Worm (Caenorhabditis elegans) whole organism, L1 larva: ENCODE data around the gene rpl-39.

Experiments used
- C34B4.2 ChIP-seq: sonication (generic microtip); optimal IDR thresholded peaks from 2 replicates; lab custom pipeline; 2017; ENCODE audit warnings: mild to moderate bottlenecking, missing genetic modification characterization, missing compliant biosample characterization
- aly-2 ChIP-seq: fragments of 150-350 bp; optimal IDR thresholded peaks from 2 replicates; lab custom pipeline; 2014; ENCODE audit warnings: missing biosample characterization, missing genetic modification characterization
- ama-1 ChIP-seq: fragments of 150-350 bp; optimal IDR thresholded peaks from 2 replicates; lab custom pipeline; 2014
- blmp-1 ChIP-seq: fragments of 150-350 bp; optimal IDR thresholded peaks from 2 replicates; lab custom pipeline; 2014; ENCODE audit warnings: missing biosample characterization, missing genetic modification characterization
- ceh-82 ChIP-seq, 3 experiments: fragments of 150-350 bp in 1 of 3; sonication (generic microtip) in 2 of 3; optimal IDR thresholded peaks; 2 replicates each; lab custom pipeline; 2014 to 2017; ENCODE audit warnings: missing biosample characterization in 3 of 3, missing genetic modification characterization in 3 of 3
- ceh-90 ChIP-seq: sonication (generic microtip); optimal IDR thresholded peaks from 2 replicates; lab custom pipeline; 2016; ENCODE audit warnings: missing genetic modification characterization, missing compliant biosample characterization
- ces-1 ChIP-seq: fragments of 150-350 bp; optimal IDR thresholded peaks from 2 replicates; lab custom pipeline; 2014; ENCODE audit warnings: missing biosample characterization, missing genetic modification reagents, missing genetic modification characterization
- efl-1 ChIP-seq, 4 experiments: fragments of 150-350 bp; optimal IDR thresholded peaks in 3 of 4; peaks in 1 of 4; 1 replicate in 1 of 4; 2 replicates in 3 of 4; lab custom pipeline; 2014; ENCODE audit warnings: missing biosample characterization in 2 of 4, missing genetic modification characterization in 2 of 4, missing genetic modification reagents in 2 of 4
- elt-2 ChIP-seq: sonication (generic microtip); optimal IDR thresholded peaks from 2 replicates; lab custom pipeline; 2016; ENCODE audit warnings: missing genetic modification characterization, mild to moderate bottlenecking, inconsistent platforms, missing compliant biosample characterization, missing genetic modification reagents
- ets-5 ChIP-seq: fragments of 200-800 bp; sonication (Bioruptor generic); IDR thresholded peaks from 2 replicates; pipeline ENCODE4 v1.3.6; 2022; ENCODE audit warnings: missing genetic modification characterization, missing compliant biosample characterization
- fkh-10 ChIP-seq: sonication (generic microtip); optimal IDR thresholded peaks from 2 replicates; lab custom pipeline; 2017; ENCODE audit warnings: missing biosample characterization, missing genetic modification reagents, missing genetic modification characterization
- fkh-8 ChIP-seq: sonication (generic microtip); optimal IDR thresholded peaks from 2 replicates; lab custom pipeline; 2016; ENCODE audit warnings: mild to moderate bottlenecking, missing genetic modification characterization, missing compliant biosample characterization
- grh-1 ChIP-seq: fragments of 200-800 bp; sonication (Bioruptor generic); IDR thresholded peaks from 2 replicates; pipeline ENCODE4 v1.3.6; 2022; ENCODE audit warnings: missing genetic modification reagents, missing genetic modification characterization, missing compliant biosample characterization
- jun-1 ChIP-seq: fragments of 150-350 bp; optimal IDR thresholded peaks from 2 replicates; lab custom pipeline; 2014; ENCODE audit warnings: missing biosample characterization, missing genetic modification reagents, missing genetic modification characterization
- lin-15B ChIP-seq: fragments of 150-350 bp; sonication (generic microtip); optimal IDR thresholded peaks from 3 replicates; lab custom pipeline; 2014; ENCODE audit warnings: missing biosample characterization, missing genetic modification characterization
- mab-9 ChIP-seq: fragments of 200-800 bp; sonication (Bioruptor generic); IDR thresholded peaks from 2 replicates; pipeline ENCODE4 v1.3.6; 2022; ENCODE audit warnings: missing genetic modification reagents, missing genetic modification characterization, missing compliant biosample characterization
- mdl-1 ChIP-seq, 2 experiments: fragments of 150-350 bp; optimal IDR thresholded peaks; 2 replicates each; lab custom pipeline; 2014 to 2017; ENCODE audit warnings: missing biosample characterization in 2 of 2, missing genetic modification characterization in 2 of 2, inconsistent platforms in 1 of 2
- mef-2 ChIP-seq: fragments of 150-350 bp; optimal IDR thresholded peaks from 2 replicates; lab custom pipeline; 2014; ENCODE audit warnings: missing biosample characterization, missing genetic modification characterization
- nhr-11 ChIP-seq: fragments of 150-350 bp; optimal IDR thresholded peaks from 2 replicates; lab custom pipeline; 2014; ENCODE audit warnings: missing biosample characterization, missing genetic modification characterization
- nhr-20 ChIP-seq: sonication (generic microtip); optimal IDR thresholded peaks from 2 replicates; lab custom pipeline; 2016; ENCODE audit warnings: mild to moderate bottlenecking, missing genetic modification characterization, missing compliant biosample characterization
- nhr-47 ChIP-seq: sonication (generic microtip); optimal IDR thresholded peaks from 2 replicates; lab custom pipeline; 2016; ENCODE audit warnings: mild to moderate bottlenecking, missing genetic modification characterization, moderate library complexity, missing compliant biosample characterization
- nhr-71 ChIP-seq: sonication (generic microtip); optimal IDR thresholded peaks from 2 replicates; lab custom pipeline; 2016; ENCODE audit warnings: mild to moderate bottlenecking, missing genetic modification characterization, moderate library complexity, missing compliant biosample characterization
- nhr-85 ChIP-seq: sonication (generic microtip); peaks from one replicate; lab custom pipeline; 2016; ENCODE audit warnings: missing genetic modification characterization, inconsistent platforms, missing compliant biosample characterization
- skn-1 ChIP-seq: fragments of 150-350 bp; optimal IDR thresholded peaks from 2 replicates; lab custom pipeline; 2014; ENCODE audit warnings: missing biosample characterization, missing genetic modification characterization
- snu-23 ChIP-seq: sonication (generic microtip); optimal IDR thresholded peaks from 2 replicates; lab custom pipeline; 2016; ENCODE audit warnings: missing genetic modification characterization, missing compliant biosample characterization
- sox-4 ChIP-seq: sonication (generic microtip); optimal IDR thresholded peaks from 2 replicates; lab custom pipeline; 2016; ENCODE audit warnings: missing genetic modification characterization, missing compliant biosample characterization
- unc-30 ChIP-seq: sonication (generic microtip); optimal IDR thresholded peaks from 2 replicates; lab custom pipeline; 2017; ENCODE audit warnings: missing biosample characterization, missing genetic modification characterization
- unc-98 ChIP-seq: fragments of 200-800 bp; sonication (Bioruptor generic); IDR thresholded peaks from 2 replicates; pipeline ENCODE4 v1.3.6; 2022; ENCODE audit warnings: missing genetic modification characterization, missing compliant biosample characterization
- xbp-1 ChIP-seq: sonication (generic microtip); optimal IDR thresholded peaks from 2 replicates; lab custom pipeline; 2016; ENCODE audit warnings: missing genetic modification characterization, missing compliant biosample characterization
- zag-1 ChIP-seq: fragments of 150-350 bp; optimal IDR thresholded peaks from 2 replicates; lab custom pipeline; 2014; ENCODE audit warnings: missing biosample characterization, missing genetic modification characterization
- ztf-4 ChIP-seq: fragments of 150-350 bp; optimal IDR thresholded peaks from 2 replicates; lab custom pipeline; 2014; ENCODE audit warnings: missing biosample characterization, missing genetic modification characterization

rpl-39 gene

DNA sequence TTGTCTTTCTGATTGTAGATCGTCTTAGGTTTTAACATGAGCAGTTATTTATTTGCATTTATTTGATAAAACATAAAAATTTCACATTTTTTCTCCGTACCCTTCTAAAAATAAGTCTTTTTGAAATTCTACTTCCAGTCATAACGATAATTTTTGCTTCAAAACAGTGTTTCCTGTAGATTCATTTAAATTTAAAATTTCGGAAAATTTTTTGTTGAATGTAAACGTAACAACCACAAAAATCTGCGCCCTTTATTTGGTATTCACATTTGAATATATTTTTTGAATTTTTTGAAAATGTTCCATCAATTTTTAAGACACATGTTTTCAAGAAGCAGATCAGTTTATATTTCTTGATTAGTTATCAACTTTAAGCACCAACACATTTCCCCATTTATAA, 30.5 kb downstream of the rpl-39 start:
- TF ChIP-seq efl-1 (optimal IDR thresholded peaks at IDR 0.05; lab: Kevin White, UChicago) (no peak), efl-1 (GFP tag; optimal IDR thresholded peaks at IDR 0.05 in 1 of 2; lab: Kevin White, UChicago) (peak in 1 of 2 experiments; percentile 72), zag-1 (tag; lab: Kevin White, UChicago) (no peak), ama-1 (lab: Kevin White, UChicago) (no peak), xbp-1 (tag; lab: Kevin White, UChicago) (no peak), unc-30 (no peak), nhr-20 (tag; lab: Kevin White, UChicago) (no peak)

DNA sequence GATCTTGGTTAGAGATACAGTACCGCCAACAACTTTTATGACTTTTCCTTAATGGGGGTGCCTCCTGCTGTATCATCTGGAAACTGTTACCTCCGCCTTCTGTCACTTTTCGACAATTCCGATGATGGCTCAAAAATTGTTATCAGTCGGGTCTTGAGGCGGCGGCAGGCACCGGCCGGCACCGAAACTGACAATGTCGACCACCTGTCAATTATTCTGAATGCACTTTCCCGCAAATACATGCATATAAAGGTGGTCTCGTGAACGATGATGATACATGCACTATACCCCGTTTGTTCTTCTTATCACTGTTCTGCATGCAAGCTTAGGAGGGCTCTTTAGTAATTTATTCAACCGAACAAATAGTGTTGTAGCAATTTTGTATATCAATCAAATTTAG, 31.8 kb downstream of the rpl-39 start:
- TF ChIP-seq fkh-8 (no peak), efl-1 (optimal IDR thresholded peaks at IDR 0.05; lab: Kevin White, UChicago) (no peak), efl-1 (GFP tag; optimal IDR thresholded peaks at IDR 0.05 in 1 of 2; lab: Kevin White, UChicago) (peak in 1 of 2 experiments; percentile 62), elt-2 (peak; percentile 18)

DNA sequence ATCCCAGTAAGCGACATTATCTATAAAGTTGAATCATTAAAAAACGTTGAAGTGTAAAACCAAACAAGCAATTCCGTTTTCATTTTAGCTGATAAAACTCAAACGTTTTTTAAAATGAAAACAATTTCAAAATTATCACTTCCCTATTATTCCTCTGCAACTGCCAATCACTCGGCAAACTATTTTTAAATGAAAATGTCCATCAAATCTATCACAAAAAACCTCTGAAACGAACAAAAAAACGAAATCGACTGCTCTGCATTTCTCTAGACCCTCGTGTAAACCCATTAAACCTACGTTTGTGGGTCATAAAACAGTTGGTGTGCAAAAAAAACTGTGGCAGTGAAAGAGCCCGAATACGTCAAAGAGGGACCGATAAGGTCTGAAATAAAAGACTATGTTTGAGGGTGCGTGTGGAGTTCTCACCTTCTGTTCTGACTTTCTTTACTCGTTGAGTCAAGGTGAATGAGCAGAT, 33.4 kb downstream of the rpl-39 start, which contains the start of gene fbxl-5:
Gene fbxl-5, plus strand, starts transcription at position 425 of the 475 bp plus-strand sequence.
- TF ChIP-seq C34B4.2 (tag; lab: Kevin White, UChicago) (no peak), fkh-10 (GFP tag; lab: Kevin White, UChicago) (no peak), mab-9 (GFP tag; lab: Robert Waterston, UW) (no peak), ztf-4 (no peak), lin-15B (tag; lab: Kevin White, UChicago) (no peak), mdl-1 (tag; optimal IDR thresholded peaks at IDR 0.05; lab: Kevin White, UChicago) (no peak), aly-2 (tag; lab: Kevin White, UChicago) (no peak), nhr-47 (tag; lab: Kevin White, UChicago) (no peak), ceh-90 (no peak), skn-1 (tag; lab: Kevin White, UChicago) (no peak), sox-4 (tag; lab: Kevin White, UChicago) (no peak), nhr-11 (tag; lab: Kevin White, UChicago) (no peak), ces-1 (GFP tag; lab: Kevin White, UChicago) (no peak), unc-98 (GFP tag; lab: Robert Waterston, UW) (no peak)

DNA sequence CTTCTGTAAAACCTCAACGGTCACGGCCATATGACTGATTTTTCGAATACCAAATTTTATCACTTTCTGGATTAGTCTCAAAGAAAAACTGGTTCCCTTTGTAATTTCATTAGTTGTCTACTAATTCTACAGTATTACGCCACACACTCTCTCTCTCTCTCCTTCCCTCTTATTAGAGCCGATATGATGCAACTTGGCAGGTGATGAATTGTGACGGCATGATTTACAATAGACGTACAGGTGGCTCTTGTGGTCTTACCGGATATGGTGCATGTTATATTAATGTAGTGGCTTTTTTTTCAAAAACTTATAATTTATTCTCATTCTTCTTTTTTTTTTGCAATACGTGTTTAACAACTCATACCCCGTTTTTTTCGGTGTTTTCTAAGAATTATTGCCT, 34.0 kb downstream of the rpl-39 start:
- peak; percentile 2 for TF ChIP-seq blmp-1
- TF ChIP-seq nhr-71 (tag; lab: Kevin White, UChicago) = no peak
- TF ChIP-seq, all 84 proteins: peak for 1

DNA sequence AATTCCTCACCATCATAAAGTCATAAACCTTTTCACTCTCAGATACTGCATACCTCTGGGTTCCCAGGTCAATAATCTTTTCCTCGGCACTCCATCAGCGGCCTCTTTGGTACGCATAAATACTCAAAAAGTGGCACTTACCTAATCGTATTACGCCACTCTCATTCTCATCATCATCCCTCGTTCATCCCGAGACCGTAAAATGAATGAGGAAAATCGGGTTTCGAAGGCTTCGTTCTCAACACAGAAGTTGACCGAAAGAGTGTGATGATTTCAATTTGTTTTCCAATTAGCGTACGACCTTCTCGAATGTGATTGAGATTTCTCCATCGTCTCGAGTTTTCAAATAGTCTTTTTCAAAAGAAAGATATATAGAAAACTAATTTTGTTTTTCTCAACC, 35.9 kb downstream of the rpl-39 start:
- TF ChIP-seq jun-1 (tag; lab: Kevin White, UChicago) (no peak), skn-1 (tag; lab: Kevin White, UChicago) (no peak), blmp-1 (peak; percentile 28), nhr-85 (tag; lab: Kevin White, UChicago) (peak; percentile 47), fkh-8 (no peak)

DNA sequence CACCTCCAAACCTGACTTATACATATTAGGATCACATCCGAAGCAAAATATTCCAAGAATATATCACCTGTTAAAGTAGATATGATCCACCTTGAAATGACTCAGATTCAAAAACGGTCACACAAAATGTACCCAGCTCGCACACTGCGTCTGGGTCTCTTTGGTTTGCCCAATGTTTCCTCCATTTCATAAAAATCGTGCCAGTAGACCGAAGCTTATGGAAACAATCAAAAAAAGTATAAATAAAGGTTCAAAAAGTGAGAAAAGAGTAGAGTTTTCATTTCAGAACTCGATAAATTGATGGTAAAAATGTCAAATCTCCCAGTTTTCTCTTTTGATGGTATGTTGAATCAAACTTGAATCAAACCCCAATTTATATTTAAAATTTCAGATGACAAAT, 38.2 kb downstream of the rpl-39 start, which contains the start of gene srr-9:
Gene srr-9, plus strand, starts transcription at position 301 of the 400 bp plus-strand sequence.
- TF ChIP-seq ets-5 (no peak), snu-23 (no peak), mef-2 (tag; lab: Kevin White, UChicago) (no peak), ceh-82 (tag; optimal IDR thresholded peaks at IDR 0.05; lab: Kevin White, UChicago) (no peak), elt-2 (no peak), ama-1 (lab: Kevin White, UChicago) (no peak)

DNA sequence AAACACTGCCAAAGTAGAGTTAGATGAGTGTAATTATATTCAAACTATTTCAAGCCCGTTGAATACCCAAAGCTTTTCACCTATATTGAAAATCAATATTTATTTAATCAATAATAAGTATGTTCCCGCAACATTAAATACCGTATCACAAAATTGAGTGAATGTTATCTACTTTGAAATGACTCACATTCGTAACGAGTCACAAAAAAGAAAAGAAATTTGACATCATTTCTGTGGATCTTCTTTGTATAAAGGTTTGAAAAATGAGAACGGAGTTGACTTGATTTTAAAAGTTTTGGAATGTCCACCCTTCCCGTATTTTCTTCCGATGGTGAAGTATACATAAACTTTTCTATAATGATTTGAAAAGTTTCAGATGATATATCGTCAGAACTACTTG, 40.6 kb downstream of the rpl-39 start, which contains the start of gene srr-10:
Gene srr-10, plus strand, starts transcription at position 301 of the 400 bp plus-strand sequence.
- TF ChIP-seq mab-9 (GFP tag; lab: Robert Waterston, UW) (no peak), ceh-90 (no peak), efl-1 (optimal IDR thresholded peaks at IDR 0.05; lab: Kevin White, UChicago) (no peak), efl-1 (GFP tag; optimal IDR thresholded peaks at IDR 0.05 in 1 of 2; lab: Kevin White, UChicago) (peak in 1 of 2 experiments; percentile 34), grh-1 (GFP tag; lab: Robert Waterston, UW) (no peak)
